Worm (Caenorhabditis elegans) whole organism, young adult: Measurements from ENCODE around the gene ptr-8.

Source experiments
- B0261.1 ChIP-seq: sonication (generic microtip); optimal IDR thresholded peaks from 2 replicates; lab custom pipeline; 2016; ENCODE audit warnings: mild to moderate bottlenecking, missing genetic modification characterization, moderate library complexity, missing compliant biosample characterization
- C17E4.6 ChIP-seq: fragments of 200-800 bp; sonication (Bioruptor generic); IDR thresholded peaks from 2 replicates; pipeline ENCODE4 v1.3.6; 2022; ENCODE audit warnings: missing genetic modification reagents, missing genetic modification characterization, missing compliant biosample characterization
- F10E7.11 ChIP-seq: sonication (generic microtip); optimal IDR thresholded peaks from 2 replicates; lab custom pipeline; 2017; ENCODE audit warnings: mild to moderate bottlenecking, missing genetic modification characterization, moderate library complexity, missing compliant biosample characterization
- F22D6.2 ChIP-seq: sonication (generic microtip); optimal IDR thresholded peaks from 2 replicates; lab custom pipeline; 2016; ENCODE audit warnings: mild to moderate bottlenecking, missing genetic modification characterization, missing compliant biosample characterization
- F33H1.4 ChIP-seq: fragments of 200-800 bp; sonication (Bioruptor generic); IDR thresholded peaks from 2 replicates; pipeline ENCODE4 v1.3.6; 2022; ENCODE audit warnings: missing genetic modification reagents, missing genetic modification characterization, missing compliant biosample characterization
- F49E8.2 ChIP-seq: sonication (generic microtip); optimal IDR thresholded peaks from 3 replicates; lab custom pipeline; 2017; ENCODE audit warnings: missing genetic modification characterization, mild to moderate bottlenecking, missing compliant biosample characterization, antibody characterized with exemption, moderate library complexity; ENCODE audit not compliant: insufficient read depth
- F55B11.4 ChIP-seq: sonication (generic microtip); optimal IDR thresholded peaks from 2 replicates; lab custom pipeline; 2016; ENCODE audit warnings: missing compliant biosample characterization, missing genetic modification characterization, borderline replicate concordance; ENCODE audit not compliant: insufficient read depth
- F57A8.1 ChIP-seq: fragments of 200-800 bp; sonication (Bioruptor generic); optimal IDR thresholded peaks from 2 replicates; lab custom pipeline; 2018; ENCODE audit warnings: mild to moderate bottlenecking, missing genetic modification characterization, moderate library complexity, missing compliant biosample characterization
- Y53G8AR.9 ChIP-seq: fragments of 200-800 bp; sonication (Bioruptor generic); conservative IDR thresholded peaks from 2 replicates; pipeline ENCODE4 v1.3.6; 2022; ENCODE audit warnings: missing genetic modification reagents, missing genetic modification characterization, missing compliant biosample characterization
- Y56A3A.18 ChIP-seq: fragments of 200-800 bp; sonication (Bioruptor generic); IDR thresholded peaks from 2 replicates; pipeline ENCODE4 v1.3.6; 2022; ENCODE audit warnings: missing genetic modification reagents, missing genetic modification characterization, missing compliant biosample characterization
- akir-1 ChIP-seq: fragments of 200-800 bp; sonication (Bioruptor generic); optimal IDR thresholded peaks from 2 replicates; lab custom pipeline; 2018; ENCODE audit warnings: mild to moderate bottlenecking, missing genetic modification characterization, moderate library complexity, missing compliant biosample characterization
- ama-1 ChIP-seq, 3 experiments: fragments of 150-350 bp in 1 of 3; sonication (generic microtip) in 2 of 3; optimal IDR thresholded peaks; 2 replicates each; lab custom pipeline; 2014 to 2018; ENCODE audit warnings: missing biosample characterization in 2 of 3, missing genetic modification characterization in 2 of 3, missing genetic modification reagents in 2 of 3
- atf-7 ChIP-seq: sonication (generic microtip); optimal IDR thresholded peaks from 2 replicates; lab custom pipeline; 2017; ENCODE audit warnings: mild to moderate bottlenecking, missing genetic modification characterization, missing compliant biosample characterization
- cebp-2 ChIP-seq: fragments of 200-800 bp; sonication (Bioruptor generic); IDR thresholded peaks from 2 replicates; pipeline ENCODE4 v1.3.6; 2022; ENCODE audit warnings: missing genetic modification characterization, missing compliant biosample characterization
- ceh-79 ChIP-seq: sonication (generic microtip); optimal IDR thresholded peaks from 2 replicates; lab custom pipeline; 2017; ENCODE audit warnings: mild to moderate bottlenecking, missing genetic modification characterization, missing compliant biosample characterization
- ceh-91 ChIP-seq: fragments of 200-800 bp; sonication (Bioruptor generic); IDR thresholded peaks from 2 replicates; pipeline ENCODE4 v1.3.6; 2022; ENCODE audit warnings: missing genetic modification reagents, missing genetic modification characterization, missing compliant biosample characterization
- chd-7 ChIP-seq: sonication (generic microtip); optimal IDR thresholded peaks from 2 replicates; lab custom pipeline; 2016; ENCODE audit warnings: mild to moderate bottlenecking, missing genetic modification characterization, moderate library complexity, missing compliant biosample characterization
- dpl-1 ChIP-seq: fragments of 150-350 bp; optimal IDR thresholded peaks from 2 replicates; lab custom pipeline; 2014; ENCODE audit warnings: missing biosample characterization, missing genetic modification reagents, missing genetic modification characterization
- egl-18 ChIP-seq: fragments of 200-800 bp; sonication (Bioruptor generic); IDR thresholded peaks from 2 replicates; pipeline ENCODE4 v1.3.6; 2022; ENCODE audit warnings: missing genetic modification reagents, missing genetic modification characterization, missing compliant biosample characterization
- him-1 ChIP-seq: sonication (generic microtip); optimal IDR thresholded peaks from 2 replicates; lab custom pipeline; 2016; ENCODE audit warnings: missing genotype, missing genetic modification reagents, missing genetic modification characterization, missing compliant biosample characterization
- hlh-12 ChIP-seq: sonication (generic microtip); optimal IDR thresholded peaks from 2 replicates; lab custom pipeline; 2016; ENCODE audit warnings: missing genetic modification characterization, missing compliant biosample characterization
- hmg-1.2 ChIP-seq: fragments of 200-800 bp; sonication (Bioruptor generic); IDR thresholded peaks from 2 replicates; pipeline ENCODE4 v1.3.6; 2022; ENCODE audit warnings: missing genetic modification reagents, missing genetic modification characterization, missing compliant biosample characterization
- let-526 ChIP-seq: fragments of 200-800 bp; sonication (Bioruptor generic); IDR thresholded peaks from 2 replicates; pipeline ENCODE4 v1.3.6; 2022; ENCODE audit warnings: missing genetic modification reagents, missing genetic modification characterization, missing compliant biosample characterization
- lin-54 ChIP-seq: fragments of 200-800 bp; sonication (Bioruptor generic); optimal IDR thresholded peaks from 2 replicates; lab custom pipeline; 2018; ENCODE audit warnings: mild to moderate bottlenecking, missing genetic modification characterization, missing compliant biosample characterization
- lsl-1 ChIP-seq: fragments of 200-800 bp; sonication (Bioruptor generic); optimal IDR thresholded peaks from 2 replicates; lab custom pipeline; 2018; ENCODE audit warnings: mild to moderate bottlenecking, missing genetic modification characterization, moderate library complexity, missing compliant biosample characterization
- madf-6 ChIP-seq: fragments of 200-800 bp; sonication (Bioruptor generic); IDR thresholded peaks from 2 replicates; pipeline ENCODE4 v1.3.6; 2022; ENCODE audit warnings: missing genetic modification reagents, missing genetic modification characterization, missing compliant biosample characterization
- madf-8 ChIP-seq: fragments of 200-800 bp; sonication (Bioruptor generic); conservative IDR thresholded peaks from 2 replicates; pipeline ENCODE4 v1.3.6; 2022; ENCODE audit warnings: missing genetic modification reagents, missing genetic modification characterization, missing compliant biosample characterization
- mcd-1 ChIP-seq: fragments of 200-800 bp; sonication (Bioruptor generic); IDR thresholded peaks from 2 replicates; pipeline ENCODE4 v1.3.6; 2022; ENCODE audit warnings: missing genetic modification reagents, missing genetic modification characterization, missing compliant biosample characterization
- mes-4 ChIP-seq: sonication (generic microtip); optimal IDR thresholded peaks from 2 replicates; lab custom pipeline; 2016; ENCODE audit warnings: missing genotype, missing genetic modification characterization, missing compliant biosample characterization
- nfya-1 ChIP-seq: sonication (generic microtip); optimal IDR thresholded peaks from 2 replicates; lab custom pipeline; 2017; ENCODE audit warnings: antibody characterized with exemption, missing compliant biosample characterization, missing genetic modification characterization, borderline replicate concordance; ENCODE audit not compliant: insufficient read depth
- nhr-179 ChIP-seq: sonication (generic microtip); optimal IDR thresholded peaks from 2 replicates; lab custom pipeline; 2016; ENCODE audit warnings: mild to moderate bottlenecking, missing genetic modification characterization, missing compliant biosample characterization
- pha-4 ChIP-seq: fragments of 150-350 bp; sonication (generic microtip); optimal IDR thresholded peaks from 2 replicates; lab custom pipeline; 2014; ENCODE audit warnings: missing biosample characterization, missing genetic modification reagents, missing genetic modification characterization
- rcor-1 ChIP-seq: fragments of 200-800 bp; sonication (Bioruptor generic); IDR thresholded peaks from 2 replicates; pipeline ENCODE4 v1.3.6; 2022; ENCODE audit warnings: missing genetic modification reagents, missing genetic modification characterization, missing compliant biosample characterization
- repo-1 ChIP-seq: sonication (generic microtip); optimal IDR thresholded peaks from 2 replicates; lab custom pipeline; 2017; ENCODE audit warnings: mild to moderate bottlenecking, missing genetic modification characterization, missing compliant biosample characterization
- rpc-1 ChIP-seq, 2 experiments: fragments of 150-350 bp in 1 of 2; sonication (generic microtip) in 1 of 2; optimal IDR thresholded peaks; 2 replicates each; lab custom pipeline; 2014 to 2018; ENCODE audit warnings: missing biosample characterization in 1 of 2, missing genetic modification characterization in 1 of 2, missing genetic modification reagents in 1 of 2, missing genotype in 1 of 2
- sdz-38 ChIP-seq: sonication (generic microtip); optimal IDR thresholded peaks from 2 replicates; lab custom pipeline; 2016; ENCODE audit warnings: missing genotype, missing genetic modification characterization, missing compliant biosample characterization
- sea-2 ChIP-seq: fragments of 200-800 bp; sonication (Bioruptor generic); IDR thresholded peaks from 2 replicates; pipeline ENCODE4 v1.3.6; 2022; ENCODE audit warnings: missing genetic modification characterization, missing compliant biosample characterization
- snpc-1.3 ChIP-seq: sonication (generic microtip); optimal IDR thresholded peaks from 2 replicates; lab custom pipeline; 2017; ENCODE audit warnings: missing genetic modification characterization, mild to moderate bottlenecking, missing compliant biosample characterization, antibody characterized with exemption, moderate library complexity, missing genotype, missing genetic modification reagents; ENCODE audit not compliant: insufficient read depth
- snpc-3.4 ChIP-seq: sonication (generic microtip); optimal IDR thresholded peaks from 2 replicates; lab custom pipeline; 2017; ENCODE audit warnings: missing genetic modification characterization, mild to moderate bottlenecking, missing compliant biosample characterization, antibody characterized with exemption, moderate library complexity, missing genotype, missing genetic modification reagents
- somi-1 ChIP-seq: fragments of 200-800 bp; sonication (Bioruptor generic); optimal IDR thresholded peaks from 2 replicates; lab custom pipeline; 2018; ENCODE audit warnings: mild to moderate bottlenecking, missing genetic modification characterization, missing compliant biosample characterization
- sptf-2 ChIP-seq: fragments of 200-800 bp; sonication (Bioruptor generic); optimal IDR thresholded peaks from 2 replicates; lab custom pipeline; 2018; ENCODE audit warnings: mild to moderate bottlenecking, missing genetic modification characterization, missing compliant biosample characterization
- tbx-9 ChIP-seq: sonication (generic microtip); optimal IDR thresholded peaks from 2 replicates; lab custom pipeline; 2016; ENCODE audit warnings: borderline replicate concordance, missing genetic modification characterization, inconsistent platforms, missing compliant biosample characterization
- tlf-1 ChIP-seq: fragments of 200-800 bp; sonication (Bioruptor generic); optimal IDR thresholded peaks from 2 replicates; lab custom pipeline; 2018; ENCODE audit warnings: mild to moderate bottlenecking, missing genetic modification characterization, missing compliant biosample characterization
- zim-3 ChIP-seq: sonication (generic microtip); optimal IDR thresholded peaks from 2 replicates; lab custom pipeline; 2017; ENCODE audit warnings: mild to moderate bottlenecking, missing genetic modification characterization, moderate library complexity, missing compliant biosample characterization
- ztf-18 ChIP-seq: sonication (generic microtip); optimal IDR thresholded peaks from 2 replicates; lab custom pipeline; 2016; ENCODE audit warnings: missing genotype, mild to moderate bottlenecking, missing genetic modification characterization, missing compliant biosample characterization
- ztf-22 ChIP-seq: fragments of 200-800 bp; sonication (Bioruptor generic); optimal IDR thresholded peaks from 2 replicates; lab custom pipeline; 2018; ENCODE audit warnings: mild to moderate bottlenecking, missing genetic modification characterization, moderate library complexity, missing compliant biosample characterization
- ztf-25 ChIP-seq: fragments of 200-800 bp; sonication (Bioruptor generic); IDR thresholded peaks from 2 replicates; pipeline ENCODE4 v1.3.6; 2022; ENCODE audit warnings: missing genetic modification reagents, missing genetic modification characterization, missing compliant biosample characterization
- ztf-26 ChIP-seq: sonication (generic microtip); optimal IDR thresholded peaks from 2 replicates; lab custom pipeline; 2017; ENCODE audit warnings: missing genetic modification characterization, missing compliant biosample characterization
- ztf-28 ChIP-seq: fragments of 200-800 bp; sonication (Bioruptor generic); IDR thresholded peaks from 2 replicates; pipeline ENCODE4 v1.3.6; 2022; ENCODE audit warnings: missing genetic modification reagents, missing genetic modification characterization, missing compliant biosample characterization

ptr-8 gene

DNA sequence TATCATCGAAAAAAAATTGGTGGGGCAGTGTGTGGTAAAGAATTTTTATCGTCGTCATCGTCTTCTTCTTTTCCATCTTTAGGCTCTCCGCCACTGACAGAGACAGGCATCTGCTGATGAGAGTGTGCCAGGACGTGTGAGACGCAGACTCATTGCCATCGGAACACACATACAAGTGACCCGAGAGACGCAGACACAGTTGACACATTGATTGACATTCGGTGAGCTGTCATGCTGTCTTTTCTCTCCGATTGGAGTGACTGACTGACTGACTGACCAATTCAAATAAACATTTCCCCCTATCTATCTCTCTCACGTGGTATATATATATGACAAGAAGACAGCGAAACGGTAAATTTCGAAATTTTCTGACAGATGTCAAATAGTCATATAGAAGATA lies 38.0 kb upstream of the ptr-8 start (continued):
- no peak for TF ChIP-seq ama-1 (optimal IDR thresholded peaks at IDR 0.05; lab: Kevin White, UChicago)
- TF ChIP-seq ama-1 (GFP tag; optimal IDR thresholded peaks at IDR 0.05; lab: Kevin White, UChicago) = no peak
- no peak for TF ChIP-seq tbx-9
- TF ChIP-seq ztf-28 (GFP tag; lab: Robert Waterston, UW) = no peak
- peak; percentile 62 for TF ChIP-seq pha-4
- TF ChIP-seq sea-2 = no peak
- TF ChIP-seq F57A8.1 (GFP tag; lab: Kevin White, UChicago) = no peak
- no peak for TF ChIP-seq nfya-1 (tag; lab: Kevin White, UChicago)
- TF ChIP-seq akir-1 = no peak
- TF ChIP-seq Y53G8AR.9 (GFP tag; lab: Robert Waterston, UW) = peak; percentile 78; the same call in 1 of the 2 replicates
- TF ChIP-seq let-526 (GFP tag; lab: Robert Waterston, UW) = peak; percentile 75; the same call in 1 of the 2 replicates
- TF ChIP-seq atf-7 = peak; percentile 87
- no peak for TF ChIP-seq cebp-2 (GFP tag; lab: Robert Waterston, UW)
- TF ChIP-seq mes-4 (tag; lab: Kevin White, UChicago) = no peak
- TF ChIP-seq ztf-25 = no peak
- TF ChIP-seq repo-1 (tag; lab: Kevin White, UChicago) = peak; percentile 72
- TF ChIP-seq C17E4.6 (GFP tag; lab: Robert Waterston, UW) = no peak
- TF ChIP-seq ztf-22 = peak; percentile 91
- TF ChIP-seq mcd-1 = peak; percentile 68
- TF ChIP-seq ztf-18 = peak; percentile 4
- TF ChIP-seq egl-18 = no peak
- peak; percentile 42 for TF ChIP-seq F22D6.2 (tag; lab: Kevin White, UChicago)
- TF ChIP-seq tlf-1 (GFP tag; lab: Kevin White, UChicago) = peak; percentile 88
- TF ChIP-seq snpc-1.3 = no peak
- TF ChIP-seq hlh-12 (tag; lab: Kevin White, UChicago) = no peak
- no peak for TF ChIP-seq ceh-79
- no peak for TF ChIP-seq him-1 (tag; lab: Kevin White, UChicago)
- no peak for TF ChIP-seq rpc-1 (optimal IDR thresholded peaks at IDR 0.05; lab: Kevin White, UChicago)
- TF ChIP-seq rpc-1 (tag; optimal IDR thresholded peaks at IDR 0.05; lab: Kevin White, UChicago) = no peak
- no peak for TF ChIP-seq sdz-38 (tag; lab: Kevin White, UChicago)
- TF ChIP-seq ztf-26 (tag; lab: Kevin White, UChicago) = peak; percentile 87
- TF ChIP-seq zim-3 (tag; lab: Kevin White, UChicago) = no peak

DNA sequence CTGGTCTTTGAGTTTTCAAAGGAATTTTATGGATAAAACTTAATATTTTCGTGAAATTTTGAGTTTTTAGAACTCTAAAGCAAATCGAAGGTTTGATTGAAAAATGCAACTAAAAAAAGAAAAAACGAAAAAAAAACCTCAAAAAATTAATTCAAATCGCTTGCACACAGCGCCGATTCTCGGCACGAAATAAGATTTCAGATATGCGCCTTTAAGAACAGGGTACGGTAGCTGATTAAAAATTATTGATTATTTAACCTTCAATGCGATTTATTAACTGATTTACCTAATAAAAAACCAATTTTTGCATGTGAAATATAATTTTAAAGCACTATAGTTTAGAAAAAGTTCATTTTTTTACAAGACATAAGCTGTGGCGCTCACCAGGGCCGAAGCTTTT lies 36.2 kb upstream of the ptr-8 start:
- TF ChIP-seq F55B11.4 (tag; lab: Kevin White, UChicago) = no peak
- no peak for TF ChIP-seq repo-1 (tag; lab: Kevin White, UChicago)
- TF ChIP-seq F49E8.2 (tag; lab: Kevin White, UChicago) = peak; percentile 36
- 0 out of 2 replicates have a peak, but pooled peaks have one; percentile 10 for TF ChIP-seq ceh-91 (GFP tag; lab: Robert Waterston, UW)
- peak; percentile 90 for TF ChIP-seq lsl-1 (GFP tag; lab: Kevin White, UChicago)
- TF ChIP-seq rcor-1 (GFP tag; lab: Robert Waterston, UW) = no peak
- no peak for TF ChIP-seq F10E7.11 (tag; lab: Kevin White, UChicago)
- TF ChIP-seq B0261.1 (tag; lab: Kevin White, UChicago) = no peak
- no peak for TF ChIP-seq Y56A3A.18
- TF ChIP-seq lin-54 (GFP tag; lab: Kevin White, UChicago) = peak; percentile 21
- TF ChIP-seq hmg-1.2 (GFP tag; lab: Robert Waterston, UW) = no peak
- no peak for TF ChIP-seq egl-18
- TF ChIP-seq dpl-1 (GFP tag; lab: Kevin White, UChicago) = peak; percentile 4
- TF ChIP-seq somi-1 = no peak
- TF ChIP-seq snpc-3.4 (tag; lab: Kevin White, UChicago) = no peak
- TF ChIP-seq chd-7 = no peak
- TF ChIP-seq sdz-38 (tag; lab: Kevin White, UChicago) = no peak
- peak; percentile 92 for TF ChIP-seq madf-6 (GFP tag; lab: Robert Waterston, UW)
- no peak for TF ChIP-seq nhr-179
- TF ChIP-seq ztf-25 = no peak
- TF ChIP-seq madf-8 (GFP tag; lab: Robert Waterston, UW) = peak; percentile 61
- TF ChIP-seq F33H1.4 (GFP tag; lab: Robert Waterston, UW) = peak; percentile 62
- no peak for TF ChIP-seq ztf-28 (GFP tag; lab: Robert Waterston, UW)
- no peak for TF ChIP-seq sptf-2 (GFP tag; lab: Kevin White, UChicago)
